Fruit fly (Drosophila melanogaster): ENCODE results near the gene CG4497.

dm6 chr2L:7198618-7199017 is 4.2 kb upstream of the CG4497 start:
- no peak for TF ChIP-seq Hnf4 (GFP tag; optimal IDR thresholded peaks at IDR 0.05)
- no peak for TF ChIP-seq dl (GFP tag; optimal IDR thresholded peaks at IDR 0.05; ENCODE audit: insufficient read depth in 1 of 2, partially characterized antibody in 2 of 2)
- TF ChIP-seq CrebA (GFP tag; optimal IDR thresholded peaks at IDR 0.05; ENCODE audit: borderline replicate concordance) = no peak
- TF ChIP-seq ey (GFP tag; optimal IDR thresholded peaks at IDR 0.05) = no peak
- TF ChIP-seq usp (GFP tag; optimal IDR thresholded peaks at IDR 0.05) = no peak
- TF ChIP-seq dmrt93B (GFP tag; optimal IDR thresholded peaks at IDR 0.05) = no peak
- TF ChIP-seq OdsH (GFP tag; optimal IDR thresholded peaks at IDR 0.05) = no peak
- TF ChIP-seq Abd-B (GFP tag; optimal IDR thresholded peaks at IDR 0.05) = no peak
